Worm (Caenorhabditis elegans) whole organism, L4 larva: ENCODE results near the gene gskl-1.
"Not testable (repeated sequence)": the region's sequence is repeated elsewhere in the genome, so short reads cannot be mapped to it uniquely, and the experiment has no call there.

Experiments used
- F37D6.2 ChIP-seq: sonication (generic microtip); optimal IDR thresholded peaks from 2 replicates; lab custom pipeline; 2016; ENCODE audit warnings: mild to moderate bottlenecking, missing genetic modification characterization, missing compliant biosample characterization
- Y105C5A.15 ChIP-seq: fragments of 200-800 bp; sonication (Bioruptor generic); IDR thresholded peaks from 2 replicates; pipeline ENCODE4 v1.3.6; 2022; ENCODE audit warnings: missing genetic modification characterization, missing compliant biosample characterization
- ZK337.2 ChIP-seq: fragments of 200-800 bp; sonication (Bioruptor generic); IDR thresholded peaks from 2 replicates; pipeline ENCODE4 v1.3.6; 2022; ENCODE audit warnings: missing genetic modification reagents, missing genetic modification characterization, missing compliant biosample characterization
- aha-1 ChIP-seq: fragments of 150-350 bp; peaks from one replicate; lab custom pipeline; 2014; ENCODE audit warnings: missing biosample characterization, missing genetic modification characterization
- ceh-20 ChIP-seq: fragments of 200-800 bp; sonication (Bioruptor generic); IDR thresholded peaks from 2 replicates; pipeline ENCODE4 v1.3.6; 2022; ENCODE audit warnings: missing genetic modification reagents, missing genetic modification characterization, missing compliant biosample characterization
- ceh-44 ChIP-seq: fragments of 200-800 bp; sonication (Bioruptor generic); IDR thresholded peaks from 2 replicates; pipeline ENCODE4 v1.3.6; 2022; ENCODE audit warnings: missing genetic modification reagents, missing genetic modification characterization, missing compliant biosample characterization
- ces-1 ChIP-seq: fragments of 150-350 bp; sonication (generic microtip); optimal IDR thresholded peaks from 4 replicates; lab custom pipeline; 2014; ENCODE audit warnings: missing biosample characterization, missing genetic modification reagents, missing genetic modification characterization
- ctbp-1 ChIP-seq: fragments of 200-800 bp; sonication (Bioruptor generic); IDR thresholded peaks from 2 replicates; pipeline ENCODE4 v1.3.6; 2022; ENCODE audit warnings: missing genetic modification reagents, missing genetic modification characterization, missing compliant biosample characterization
- daf-12 ChIP-seq: fragments of 150-350 bp; optimal IDR thresholded peaks from 2 replicates; lab custom pipeline; 2014; ENCODE audit warnings: missing biosample characterization, missing genetic modification reagents, missing genetic modification characterization
- daf-16 ChIP-seq, 3 experiments: sonication (generic microtip); optimal IDR thresholded peaks; 2 replicates each; lab custom pipeline; 2016 to 2017; ENCODE audit warnings: missing genetic modification characterization in 3 of 3, missing genetic modification reagents in 3 of 3, mild to moderate bottlenecking in 2 of 3, missing compliant biosample characterization in 2 of 3, missing biosample characterization in 1 of 3, moderate library complexity in 1 of 3
- daf-19 ChIP-seq: fragments of 200-800 bp; sonication (Bioruptor generic); conservative IDR thresholded peaks from 2 replicates; pipeline ENCODE4 v1.3.6; 2022; ENCODE audit warnings: missing genetic modification characterization, missing compliant biosample characterization
- daf-8 ChIP-seq: fragments of 200-800 bp; sonication (Bioruptor generic); IDR thresholded peaks from 2 replicates; pipeline ENCODE4 v1.3.6; 2022; ENCODE audit warnings: missing genetic modification characterization, missing compliant biosample characterization
- dmd-8 ChIP-seq: fragments of 200-800 bp; sonication (Bioruptor generic); IDR thresholded peaks from 2 replicates; pipeline ENCODE4 v1.3.6; 2022; ENCODE audit warnings: missing genetic modification characterization, missing compliant biosample characterization
- duxl-1 ChIP-seq: sonication (generic microtip); optimal IDR thresholded peaks from 2 replicates; lab custom pipeline; 2016; ENCODE audit warnings: mild to moderate bottlenecking, missing genetic modification characterization, moderate library complexity, missing compliant biosample characterization; ENCODE audit not compliant: poor library complexity
- dve-1 ChIP-seq: sonication (generic microtip); optimal IDR thresholded peaks from 2 replicates; lab custom pipeline; 2017; ENCODE audit warnings: antibody characterized with exemption, mild to moderate bottlenecking, missing genetic modification characterization, missing compliant biosample characterization; ENCODE audit not compliant: insufficient read depth
- hif-1 ChIP-seq, 2 experiments: sonication (generic microtip); optimal IDR thresholded peaks; 2 replicates each; lab custom pipeline; 2016 to 2017; ENCODE audit warnings: missing compliant biosample characterization in 2 of 2, missing genetic modification characterization in 2 of 2, missing genetic modification reagents in 2 of 2, missing genotype in 2 of 2, mild to moderate bottlenecking in 1 of 2
- hlh-11 ChIP-seq: fragments of 200-800 bp; sonication (Bioruptor generic); optimal IDR thresholded peaks from 2 replicates; lab custom pipeline; 2018; ENCODE audit warnings: mild to moderate bottlenecking, missing genetic modification characterization, missing compliant biosample characterization
- hmg-1.1 ChIP-seq: fragments of 200-800 bp; sonication (Bioruptor generic); IDR thresholded peaks from 2 replicates; pipeline ENCODE4 v1.3.6; 2022; ENCODE audit warnings: missing genetic modification reagents, missing genetic modification characterization, missing compliant biosample characterization
- lin-1 ChIP-seq: fragments of 200-800 bp; sonication (Bioruptor generic); IDR thresholded peaks from 2 replicates; pipeline ENCODE4 v1.3.6; 2022; ENCODE audit warnings: missing genetic modification reagents, missing genetic modification characterization, missing compliant biosample characterization
- lin-15B ChIP-seq: fragments of 150-350 bp; sonication (generic microtip); optimal IDR thresholded peaks from 3 replicates; lab custom pipeline; 2014; ENCODE audit warnings: missing biosample characterization, missing genetic modification characterization
- lin-39 ChIP-seq: fragments of 150-350 bp; optimal IDR thresholded peaks from 2 replicates; lab custom pipeline; 2014; ENCODE audit warnings: missing biosample characterization, missing genetic modification reagents, missing genetic modification characterization
- lir-3 ChIP-seq: sonication (generic microtip); optimal IDR thresholded peaks from 2 replicates; lab custom pipeline; 2016; ENCODE audit warnings: mild to moderate bottlenecking, missing genetic modification characterization, missing compliant biosample characterization
- madf-5 ChIP-seq, 2 experiments: fragments of 200-800 bp; sonication (Bioruptor generic); IDR thresholded peaks; 2 replicates each; pipeline ENCODE4 v1.3.6; 2022; ENCODE audit warnings: missing compliant biosample characterization in 2 of 2, missing genetic modification characterization in 2 of 2
- mdt-29 ChIP-seq: fragments of 200-800 bp; sonication (Bioruptor generic); IDR thresholded peaks from 2 replicates; pipeline ENCODE4 v1.3.6; 2022; ENCODE audit warnings: missing genetic modification reagents, missing genetic modification characterization, missing compliant biosample characterization
- nhr-102 ChIP-seq: sonication (generic microtip); optimal IDR thresholded peaks from 2 replicates; lab custom pipeline; 2016; ENCODE audit warnings: mild to moderate bottlenecking, missing genetic modification characterization, moderate library complexity, missing compliant biosample characterization
- nhr-111 ChIP-seq: fragments of 200-800 bp; sonication (Bioruptor generic); optimal IDR thresholded peaks from 2 replicates; lab custom pipeline; 2018; ENCODE audit warnings: mild to moderate bottlenecking, missing genetic modification characterization, missing compliant biosample characterization
- nhr-237 ChIP-seq: sonication (generic microtip); optimal IDR thresholded peaks from 2 replicates; lab custom pipeline; 2017; ENCODE audit warnings: missing biosample characterization, missing genetic modification characterization
- nhr-28 ChIP-seq: fragments of 150-350 bp; optimal IDR thresholded peaks from 2 replicates; lab custom pipeline; 2014; ENCODE audit warnings: missing biosample characterization, missing genetic modification characterization
- nhr-41 ChIP-seq: fragments of 200-800 bp; sonication (Bioruptor generic); IDR thresholded peaks from 2 replicates; pipeline ENCODE4 v1.3.6; 2022; ENCODE audit warnings: missing genetic modification reagents, missing genetic modification characterization, missing compliant biosample characterization
- nhr-42 ChIP-seq: fragments of 200-800 bp; sonication (Bioruptor generic); IDR thresholded peaks from 2 replicates; pipeline ENCODE4 v1.3.6; 2022; ENCODE audit warnings: missing genetic modification characterization, missing compliant biosample characterization
- nhr-48 ChIP-seq: sonication (generic microtip); optimal IDR thresholded peaks from 2 replicates; lab custom pipeline; 2016; ENCODE audit warnings: mild to moderate bottlenecking, missing genetic modification characterization, missing compliant biosample characterization
- nhr-6 ChIP-seq: fragments of 150-350 bp; optimal IDR thresholded peaks from 2 replicates; lab custom pipeline; 2014; ENCODE audit warnings: missing biosample characterization, missing genetic modification characterization
- pqm-1 ChIP-seq: sonication (generic microtip); optimal IDR thresholded peaks from 2 replicates; lab custom pipeline; 2017; ENCODE audit warnings: missing biosample characterization, missing genetic modification characterization
- saeg-2 ChIP-seq: fragments of 200-800 bp; sonication (Bioruptor generic); IDR thresholded peaks from 2 replicates; pipeline ENCODE4 v1.3.6; 2022; ENCODE audit warnings: missing genetic modification reagents, missing genetic modification characterization, missing compliant biosample characterization
- sdz-12 ChIP-seq: fragments of 200-800 bp; sonication (Bioruptor generic); optimal IDR thresholded peaks from 2 replicates; lab custom pipeline; 2018; ENCODE audit warnings: mild to moderate bottlenecking, missing genetic modification characterization, missing compliant biosample characterization
- tag-97 ChIP-seq: fragments of 200-800 bp; sonication (Bioruptor generic); IDR thresholded peaks from 2 replicates; pipeline ENCODE4 v1.3.6; 2022; ENCODE audit warnings: missing genetic modification characterization, missing compliant biosample characterization
- tra-1 ChIP-seq: fragments of 200-800 bp; sonication (Bioruptor generic); IDR thresholded peaks from 2 replicates; pipeline ENCODE4 v1.3.6; 2022; ENCODE audit warnings: missing genetic modification reagents, missing genetic modification characterization, missing compliant biosample characterization
- unc-130 ChIP-seq: sonication (generic microtip); optimal IDR thresholded peaks from 2 replicates; lab custom pipeline; 2016; ENCODE audit warnings: missing genetic modification reagents, missing genetic modification characterization, missing compliant biosample characterization
- unc-62 ChIP-seq, 3 experiments: fragments of 150-350 bp in 1 of 3; sonication (generic microtip); optimal IDR thresholded peaks in 2 of 3; peaks in 1 of 3; 1 replicate in 1 of 3; 2 replicates in 2 of 3; lab custom pipeline; 2014 to 2017; ENCODE audit warnings: missing biosample characterization in 3 of 3, missing genetic modification characterization in 3 of 3, missing genetic modification reagents in 3 of 3, missing genotype in 1 of 3
- vab-7 ChIP-seq: fragments of 200-800 bp; sonication (Bioruptor generic); IDR thresholded peaks from 2 replicates; pipeline ENCODE4 v1.3.6; 2022; ENCODE audit warnings: missing genetic modification reagents, missing genetic modification characterization, missing compliant biosample characterization
- zip-2 ChIP-seq: fragments of 150-350 bp; optimal IDR thresholded peaks from 2 replicates; lab custom pipeline; 2014; ENCODE audit warnings: missing biosample characterization, missing genetic modification characterization
- ztf-7 ChIP-seq: fragments of 150-350 bp; optimal IDR thresholded peaks from 2 replicates; lab custom pipeline; 2014; ENCODE audit warnings: missing biosample characterization, missing genetic modification characterization

Gene gskl-1

DNA sequence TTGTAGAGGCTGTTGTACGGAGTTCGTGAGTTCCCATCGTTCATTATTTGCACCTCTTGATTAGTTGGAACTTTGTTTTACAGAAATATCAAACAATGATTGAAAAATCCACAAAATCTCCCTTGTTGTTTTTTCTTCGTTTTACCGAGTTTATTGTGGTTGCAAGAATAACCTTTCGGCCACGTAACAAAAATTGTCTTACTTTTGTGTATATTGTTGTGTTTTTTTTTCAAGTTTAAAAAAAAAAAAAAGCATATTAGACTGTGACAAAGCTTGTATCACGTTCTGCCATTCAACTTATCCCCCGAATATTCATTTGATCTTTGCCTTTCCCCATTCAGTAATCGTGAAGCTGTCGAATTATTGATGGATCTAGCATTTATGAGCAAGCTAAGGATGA, 30.2 kb upstream of the gskl-1 start, which contains the start of gene F44F4.10:
F44F4.10 (minus strand) TSS at position 101 of the 400 bp plus-strand sequence.
- TF ChIP-seq unc-62 (GFP tag; optimal IDR thresholded peaks at IDR 0.05 in 1 of 2; lab: Kevin White, UChicago) (peak in 1 of 2 experiments; percentile 48), unc-62 (tag; optimal IDR thresholded peaks at IDR 0.05; lab: Kevin White, UChicago) (no peak), ceh-44 (GFP tag; lab: Robert Waterston, UW) (no peak)
- TF ChIP-seq, all 104 proteins: peak for 1

DNA sequence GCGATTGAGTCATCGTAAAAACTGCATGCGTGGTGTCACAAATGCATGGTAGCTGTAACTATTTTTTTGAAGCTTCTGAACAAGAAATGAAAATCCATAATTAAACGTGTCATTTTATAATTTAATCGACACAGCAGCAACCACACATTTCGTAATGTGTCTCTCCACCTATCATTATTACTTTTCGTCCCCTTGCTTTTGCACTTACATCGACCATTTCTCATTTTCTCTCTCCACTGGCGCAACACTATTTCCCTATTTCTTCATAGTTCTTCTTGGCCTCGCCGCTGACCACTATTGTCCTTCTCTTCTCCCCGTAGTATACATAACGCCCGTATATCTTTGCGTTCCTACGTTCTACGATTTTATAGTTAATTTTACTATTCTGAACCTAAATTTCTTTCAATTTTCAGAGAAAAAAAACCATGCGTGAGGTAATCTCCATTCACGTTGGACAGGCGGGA, 29.0 kb upstream of the gskl-1 start, which contains the start of gene tba-4:
tba-4 (plus strand) TSS at position 414 of the 464 bp plus-strand sequence.
- TF ChIP-seq daf-16 (GFP tag; optimal IDR thresholded peaks at IDR 0.05; lab: Kevin White, UChicago): no peak
- peak; percentile 55 for TF ChIP-seq daf-16 (tag; optimal IDR thresholded peaks at IDR 0.05; lab: Kevin White, UChicago)
- peak; percentile 86 for TF ChIP-seq nhr-28 (tag; lab: Kevin White, UChicago)
- TF ChIP-seq sdz-12 (GFP tag; lab: Kevin White, UChicago): no peak
- peak; percentile 79 for TF ChIP-seq pqm-1
- no peak for TF ChIP-seq tag-97
- peak; percentile 30 for TF ChIP-seq hlh-11 (tag; lab: Kevin White, UChicago)
- peak; percentile 3 for TF ChIP-seq nhr-6

DNA sequence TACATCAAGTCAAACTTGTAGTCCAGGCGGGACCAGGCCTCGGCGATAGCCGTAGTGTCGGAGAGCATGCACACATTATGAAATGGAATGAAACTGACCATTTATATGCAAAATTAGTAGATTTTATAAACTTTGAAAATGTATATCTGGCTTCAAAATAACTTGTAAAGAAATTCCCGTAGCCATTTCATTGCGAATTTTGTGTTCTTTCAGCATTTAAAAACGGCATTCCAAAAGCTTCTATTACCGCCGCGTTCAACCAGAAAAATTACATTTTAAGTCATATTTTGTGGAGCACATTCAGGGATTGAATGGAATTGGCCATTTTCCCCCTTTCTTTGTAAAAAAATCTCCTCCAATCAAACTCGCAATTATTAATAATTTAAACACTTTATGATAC, 24.5 kb upstream of the gskl-1 start, which contains the start of gene Y19D2B.1:
Y19D2B.1 (minus strand) TSS at position 101 of the 400 bp plus-strand sequence.
- TF ChIP-seq dve-1 (tag; lab: Kevin White, UChicago); daf-12 (tag; lab: Kevin White, UChicago); nhr-111 (GFP tag; lab: Kevin White, UChicago): not testable (repeated sequence)
- TF ChIP-seq, all 104 proteins: peak for 0; not testable (repeated sequence) for 104

DNA sequence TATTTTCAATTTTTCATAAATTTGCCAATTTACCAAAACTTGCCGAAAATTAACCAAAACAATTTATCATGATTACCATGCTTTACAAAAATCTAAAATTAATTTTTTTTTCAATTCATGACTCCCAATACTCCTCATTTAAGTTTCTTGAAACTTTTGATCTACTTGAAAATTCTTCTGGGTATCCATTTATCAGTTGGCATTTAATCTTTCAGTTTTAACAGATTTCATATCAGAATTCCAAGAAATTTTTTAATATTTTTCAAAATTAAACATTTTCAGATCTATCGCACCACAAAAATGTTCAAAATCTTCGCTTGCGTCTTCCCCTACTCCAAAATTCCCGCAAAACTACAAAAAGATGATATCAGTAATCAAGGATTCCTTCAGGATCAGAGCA, 23.4 kb upstream of the gskl-1 start, which contains the start of gene Y19D2B.2:
Y19D2B.2 (plus strand) TSS at position 301 of the 400 bp plus-strand sequence.
- TF ChIP-seq aha-1: peak; percentile 13
- TF ChIP-seq Y105C5A.15 (GFP tag; lab: Robert Waterston, UW): no peak

DNA sequence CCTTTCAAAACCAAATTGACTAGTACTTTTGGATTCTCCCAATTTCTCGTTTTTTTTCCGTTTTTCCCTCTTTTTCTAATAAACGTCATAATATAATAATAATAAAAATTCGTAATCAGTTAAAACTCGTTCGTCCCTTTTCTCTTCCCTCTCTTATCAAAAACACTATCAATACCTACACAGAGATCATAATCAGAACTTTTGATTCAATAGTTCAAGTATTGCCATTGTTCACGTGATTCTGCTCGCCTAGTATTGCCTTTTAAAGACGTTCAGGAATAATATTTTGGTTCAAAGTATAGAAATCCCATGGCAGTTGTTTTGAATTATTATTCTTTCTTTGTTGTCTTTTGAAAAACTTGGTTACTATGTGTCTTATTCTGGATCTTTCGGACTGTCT, 22.7 kb upstream of the gskl-1 start:
- no peak for TF ChIP-seq ctbp-1 (GFP tag; lab: Robert Waterston, UW)
- no peak for TF ChIP-seq nhr-41 (GFP tag; lab: Robert Waterston, UW)
- TF ChIP-seq saeg-2: peak; percentile 21; the same call in 1 of the 2 replicates
- TF ChIP-seq nhr-48: peak; percentile 57
- TF ChIP-seq ceh-20 (GFP tag; lab: Robert Waterston, UW): no peak
- no peak for TF ChIP-seq F37D6.2 (tag; lab: Kevin White, UChicago)
- TF ChIP-seq daf-8 (GFP tag; lab: Robert Waterston, UW): no peak
- TF ChIP-seq daf-19 (GFP tag; lab: Robert Waterston, UW): no peak
- peak; percentile 13; the same call in 1 of the 2 replicates for TF ChIP-seq lin-1 (GFP tag; lab: Robert Waterston, UW)
- no peak for TF ChIP-seq lin-39 (tag; lab: Kevin White, UChicago)
- TF ChIP-seq nhr-237 (tag; lab: Kevin White, UChicago): no peak
- TF ChIP-seq lin-15B: no peak
- no peak for TF ChIP-seq ZK337.2 (GFP tag; lab: Robert Waterston, UW)
- no peak for TF ChIP-seq nhr-42
- no peak for TF ChIP-seq madf-5 (GFP tag; IDR thresholded peaks at IDR 0.05; lab: Robert Waterston, UW)
- peak in 1 of 2 experiments; percentile 56 for TF ChIP-seq hif-1 (tag; optimal IDR thresholded peaks at IDR 0.05; lab: Kevin White, UChicago)
- TF ChIP-seq duxl-1 (tag; lab: Kevin White, UChicago): no peak
- TF ChIP-seq mdt-29: no peak
- peak; percentile 37 for TF ChIP-seq nhr-102 (tag; lab: Kevin White, UChicago)
- peak; percentile 97 for TF ChIP-seq nhr-28 (tag; lab: Kevin White, UChicago)
- no peak for TF ChIP-seq hmg-1.1 (GFP tag; lab: Robert Waterston, UW)
- TF ChIP-seq ces-1: no peak
- TF ChIP-seq lir-3: no peak
- TF ChIP-seq zip-2 (tag; lab: Kevin White, UChicago): no peak
- TF ChIP-seq unc-130 (GFP tag; lab: Kevin White, UChicago): no peak
- TF ChIP-seq dmd-8 (GFP tag; lab: Robert Waterston, UW): no peak
- peak; percentile 33; the same call in 1 of the 2 replicates for TF ChIP-seq tra-1 (GFP tag; lab: Robert Waterston, UW)
- TF ChIP-seq vab-7 (GFP tag; lab: Robert Waterston, UW): no peak
- no peak for TF ChIP-seq ztf-7 (tag; lab: Kevin White, UChicago)
